In genomic region chr3R:31709142-31709541, dm6 we compare ENCODE assay signal across 1 fruit fly cellular context.
TF ChIP-seq lines count a peak whose summit lies in the region.

No protein-coding gene starts in this region.

TF ChIP-seq in whole organism, embryonic, 481 proteins besides CTCF, POLR2A, EP300 and RAD21 (continued from another document and continues in another):
- TF ChIP-seq CG7987 (GFP tag; optimal IDR thresholded peaks at IDR 0.05; lab: Kevin White, UChicago): no peak
- no peak for TF ChIP-seq insv (GFP tag; optimal IDR thresholded peaks at IDR 0.05; lab: Kevin White, UChicago)
- peak; percentile 19 for TF ChIP-seq ind (GFP tag; optimal IDR thresholded peaks at IDR 0.05; lab: Kevin White, UChicago)
- no peak for TF ChIP-seq her (GFP tag; optimal IDR thresholded peaks at IDR 0.05; lab: Kevin White, UChicago)
- TF ChIP-seq fru (optimal IDR thresholded peaks at IDR 0.05; lab: Kevin White, UChicago): no peak
- peak; percentile 22 for TF ChIP-seq ftz-f1 (GFP tag; optimal IDR thresholded peaks at IDR 0.05; lab: Kevin White, UChicago)
- TF ChIP-seq Lim3 (GFP tag; IDR thresholded peaks at IDR 0.05; lab: Robert Waterston, UW): no peak
- no peak for TF ChIP-seq Xbp1 (GFP tag; optimal IDR thresholded peaks at IDR 0.05; lab: Kevin White, UChicago)
- TF ChIP-seq fd96Cb (tag; optimal IDR thresholded peaks at IDR 0.05; lab: Kevin White, UChicago): peak; percentile 9
- no peak for TF ChIP-seq Adf1 (GFP tag; IDR thresholded peaks at IDR 0.05; lab: Robert Waterston, UW)
- peak; percentile 58 for TF ChIP-seq CG17359 (tag; optimal IDR thresholded peaks at IDR 0.05; lab: Kevin White, UChicago)
- TF ChIP-seq CG10267 (tag; optimal IDR thresholded peaks at IDR 0.05; lab: Kevin White, UChicago): no peak
- TF ChIP-seq CG10979 (tag; optimal IDR thresholded peaks at IDR 0.05; lab: Kevin White, UChicago): peak; percentile 5
- TF ChIP-seq B-H1 (GFP tag; IDR thresholded peaks at IDR 0.05; lab: Robert Waterston, UW): peak; percentile 15; the same call in 1 of the 3 replicates
- TF ChIP-seq Scr (GFP tag; IDR thresholded peaks at IDR 0.05; lab: Robert Waterston, UW; ENCODE audit: partially characterized antibody): no peak
- TF ChIP-seq CrebB (tag; optimal IDR thresholded peaks at IDR 0.05; lab: Kevin White, UChicago): no peak
- TF ChIP-seq Xrp1 (GFP tag; IDR thresholded peaks at IDR 0.05; lab: Robert Waterston, UW): peak; percentile 38; the same call in 1 of the 2 replicates
- TF ChIP-seq Oaz (GFP tag; IDR thresholded peaks at IDR 0.05; lab: Robert Waterston, UW): no peak
- TF ChIP-seq CG8089 (GFP tag; optimal IDR thresholded peaks at IDR 0.05; lab: Kevin White, UChicago): no peak
- TF ChIP-seq CG33557 (GFP tag; optimal IDR thresholded peaks at IDR 0.05; lab: Kevin White, UChicago): no peak
- TF ChIP-seq CG13296 (GFP tag; optimal IDR thresholded peaks at IDR 0.05; lab: Kevin White, UChicago): peak; percentile 28
- TF ChIP-seq prd (optimal IDR thresholded peaks at IDR 0.05; lab: Kevin White, UChicago): no peak
- peak; percentile 51; the same call in 2 of the 3 replicates for TF ChIP-seq prd (GFP tag; IDR thresholded peaks at IDR 0.05; lab: Robert Waterston, UW)
- TF ChIP-seq CG6654 (GFP tag; optimal IDR thresholded peaks at IDR 0.05; lab: Kevin White, UChicago): no peak
- TF ChIP-seq CG32772 (GFP tag; IDR thresholded peaks at IDR 0.05; lab: Robert Waterston, UW): peak; percentile 38; the same call in 1 of the 2 replicates
- TF ChIP-seq CG14667 (GFP tag; IDR thresholded peaks at IDR 0.05; lab: Robert Waterston, UW): 0 out of 2 replicates have a peak, but pooled peaks have one; percentile 6
- peak; percentile 23 for TF ChIP-seq CG13424 (tag; optimal IDR thresholded peaks at IDR 0.05; lab: Kevin White, UChicago)
- TF ChIP-seq cato (GFP tag; optimal IDR thresholded peaks at IDR 0.05; lab: Kevin White, UChicago; ENCODE audit: borderline replicate concordance): no peak
- TF ChIP-seq Asciz (GFP tag; optimal IDR thresholded peaks at IDR 0.05; lab: Kevin White, UChicago): peak; percentile 27
- TF ChIP-seq Ets65A (GFP tag; lab: Kevin White, UChicago): peak; percentile 42
- no peak for TF ChIP-seq MTF-1 (GFP tag; optimal IDR thresholded peaks at IDR 0.05; lab: Kevin White, UChicago; ENCODE audit: borderline replicate concordance)
- TF ChIP-seq Drgx (GFP tag; IDR thresholded peaks at IDR 0.05; lab: Robert Waterston, UW): peak; percentile 90
- TF ChIP-seq Abd-B (GFP tag; optimal IDR thresholded peaks at IDR 0.05; lab: Kevin White, UChicago): no peak
- no peak for TF ChIP-seq CG34224 (GFP tag; IDR thresholded peaks at IDR 0.05; lab: Robert Waterston, UW; ENCODE audit: partially characterized antibody)
- no peak for TF ChIP-seq odd (GFP tag; optimal IDR thresholded peaks at IDR 0.05; lab: Kevin White, UChicago)
- no peak for TF ChIP-seq eve (GFP tag; optimal IDR thresholded peaks at IDR 0.05; lab: Kevin White, UChicago)
- no peak for TF ChIP-seq shn (GFP tag; optimal IDR thresholded peaks at IDR 0.05; lab: Kevin White, UChicago)
- TF ChIP-seq CG14014 (GFP tag; IDR thresholded peaks at IDR 0.05; lab: Robert Waterston, UW): no peak
- no peak for TF ChIP-seq Lhr (GFP tag; optimal IDR thresholded peaks at IDR 0.05; lab: Kevin White, UChicago)
- TF ChIP-seq dati (GFP tag; IDR thresholded peaks at IDR 0.05; lab: Robert Waterston, UW): no peak
- peak; percentile 53; the same call in 1 of the 2 replicates for TF ChIP-seq Rfx (GFP tag; IDR thresholded peaks at IDR 0.05; lab: Robert Waterston, UW)
- TF ChIP-seq vnd (GFP tag; IDR thresholded peaks at IDR 0.05; lab: Robert Waterston, UW; ENCODE audit: partially characterized antibody): no peak
- peak; percentile 33 for TF ChIP-seq CG18599 (GFP tag; optimal IDR thresholded peaks at IDR 0.05; lab: Kevin White, UChicago)
- TF ChIP-seq Mes4 (GFP tag; optimal IDR thresholded peaks at IDR 0.05; lab: Kevin White, UChicago): peak; percentile 12
- TF ChIP-seq CG10543 (GFP tag; optimal IDR thresholded peaks at IDR 0.05; lab: Kevin White, UChicago): peak; percentile 16
- no peak for TF ChIP-seq pho (GFP tag; optimal IDR thresholded peaks at IDR 0.05; lab: Kevin White, UChicago)
- TF ChIP-seq Ptx1 (GFP tag; IDR thresholded peaks at IDR 0.05; lab: Robert Waterston, UW): peak; percentile 68
- no peak for TF ChIP-seq CG15073 (GFP tag; optimal IDR thresholded peaks at IDR 0.05; lab: Kevin White, UChicago)
- no peak for TF ChIP-seq Ssrp (tag; optimal IDR thresholded peaks at IDR 0.05; lab: Kevin White, UChicago)
- no peak for TF ChIP-seq tll (GFP tag; optimal IDR thresholded peaks at IDR 0.05; lab: Kevin White, UChicago)
- TF ChIP-seq sna (GFP tag; IDR thresholded peaks at IDR 0.05; lab: Robert Waterston, UW; ENCODE audit: partially characterized antibody): no peak
- TF ChIP-seq Awh (GFP tag; IDR thresholded peaks at IDR 0.05; lab: Robert Waterston, UW): no peak
- no peak for TF ChIP-seq cas (GFP tag; IDR thresholded peaks at IDR 0.05; lab: Robert Waterston, UW)
- peak; percentile 18 for TF ChIP-seq Nf-YC (tag; optimal IDR thresholded peaks at IDR 0.05; lab: Kevin White, UChicago)
- TF ChIP-seq E2f2 (GFP tag; IDR thresholded peaks at IDR 0.05; lab: Robert Waterston, UW): no peak
- peak; percentile 6 for TF ChIP-seq Antp (GFP tag; optimal IDR thresholded peaks at IDR 0.05; lab: Kevin White, UChicago)
- TF ChIP-seq lmd (GFP tag; IDR thresholded peaks at IDR 0.05; lab: Robert Waterston, UW): peak; percentile 46; the same call in 1 of the 2 replicates
- no peak for TF ChIP-seq CG18619 (GFP tag; optimal IDR thresholded peaks at IDR 0.05; lab: Kevin White, UChicago)
- TF ChIP-seq CG7839 (tag; optimal IDR thresholded peaks at IDR 0.05; lab: Kevin White, UChicago): no peak
- TF ChIP-seq Hr78 (GFP tag; optimal IDR thresholded peaks at IDR 0.05; lab: Kevin White, UChicago): no peak
- TF ChIP-seq CG32767 (GFP tag; IDR thresholded peaks at IDR 0.05; lab: Robert Waterston, UW): no peak
- no peak for TF ChIP-seq stc (GFP tag; IDR thresholded peaks at IDR 0.05; lab: Robert Waterston, UW)
- peak; percentile 65; the same call in 1 of the 3 replicates for TF ChIP-seq ci (GFP tag; IDR thresholded peaks at IDR 0.05; lab: Robert Waterston, UW)
- TF ChIP-seq hb (GFP tag; IDR thresholded peaks at IDR 0.05; lab: Robert Waterston, UW; ENCODE audit: partially characterized antibody): no peak
- TF ChIP-seq bbx (GFP tag; IDR thresholded peaks at IDR 0.05; lab: Robert Waterston, UW; ENCODE audit: partially characterized antibody): no peak
- TF ChIP-seq Bteb2 (GFP tag; optimal IDR thresholded peaks at IDR 0.05; lab: Kevin White, UChicago): no peak
- no peak for TF ChIP-seq crp (GFP tag; optimal IDR thresholded peaks at IDR 0.05; lab: Kevin White, UChicago)
- TF ChIP-seq CG12071 (GFP tag; optimal IDR thresholded peaks at IDR 0.05; lab: Kevin White, UChicago): no peak
- TF ChIP-seq Hsf (GFP tag; optimal IDR thresholded peaks at IDR 0.05; lab: Kevin White, UChicago): no peak
- TF ChIP-seq lbe (GFP tag; optimal IDR thresholded peaks at IDR 0.05; lab: Kevin White, UChicago): no peak
- no peak for TF ChIP-seq CG7786 (GFP tag; optimal IDR thresholded peaks at IDR 0.05; lab: Kevin White, UChicago)
- TF ChIP-seq Trl (optimal IDR thresholded peaks at IDR 0.05; lab: Kevin White, UChicago): no peak
- TF ChIP-seq Trl (GFP tag; optimal IDR thresholded peaks at IDR 0.05; lab: Kevin White, UChicago): no peak
- no peak for TF ChIP-seq CG11560 (tag; IDR thresholded peaks at IDR 0.05; lab: Robert Waterston, UW)
- TF ChIP-seq Ada2b (GFP tag; IDR thresholded peaks at IDR 0.05; lab: Robert Waterston, UW): peak; percentile 59
- TF ChIP-seq CG2678 (tag; optimal IDR thresholded peaks at IDR 0.05; lab: Kevin White, UChicago): peak; percentile 37
- TF ChIP-seq CG1603 (tag; optimal IDR thresholded peaks at IDR 0.05; lab: Kevin White, UChicago): peak; percentile 42
- TF ChIP-seq CkIIα-i1 (GFP tag; IDR thresholded peaks at IDR 0.05; lab: Robert Waterston, UW): no peak
- TF ChIP-seq Max (GFP tag; optimal IDR thresholded peaks at IDR 0.05; lab: Kevin White, UChicago): no peak
- TF ChIP-seq sens (GFP tag; lab: Kevin White, UChicago): peak; percentile 84
- no peak for TF ChIP-seq dimm (GFP tag; IDR thresholded peaks at IDR 0.05; lab: Robert Waterston, UW)
- no peak for TF ChIP-seq gro (GFP tag; optimal IDR thresholded peaks at IDR 0.05; lab: Kevin White, UChicago)
- no peak for TF ChIP-seq GATAe (GFP tag; conservative IDR thresholded peaks at IDR 0.05; lab: Robert Waterston, UW)
- no peak for TF ChIP-seq CG1233 (GFP tag; optimal IDR thresholded peaks at IDR 0.05; lab: Kevin White, UChicago)
- TF ChIP-seq wdn (GFP tag; IDR thresholded peaks at IDR 0.05; lab: Robert Waterston, UW): no peak
- no peak for TF ChIP-seq CG18011 (GFP tag; optimal IDR thresholded peaks at IDR 0.05; lab: Kevin White, UChicago)
- no peak for TF ChIP-seq unpg (GFP tag; optimal IDR thresholded peaks at IDR 0.05; lab: Kevin White, UChicago)
- TF ChIP-seq CG17829 (tag; optimal IDR thresholded peaks at IDR 0.05; lab: Kevin White, UChicago): no peak
- peak; percentile 10 for TF ChIP-seq grau (tag; optimal IDR thresholded peaks at IDR 0.05; lab: Kevin White, UChicago)
- TF ChIP-seq pfk (GFP tag; optimal IDR thresholded peaks at IDR 0.05; lab: Kevin White, UChicago): no peak
- TF ChIP-seq HmgZ (tag; optimal IDR thresholded peaks at IDR 0.05; lab: Kevin White, UChicago): no peak
- TF ChIP-seq gt (GFP tag; IDR thresholded peaks at IDR 0.05; lab: Robert Waterston, UW): no peak
- no peak for TF ChIP-seq Hr39 (optimal IDR thresholded peaks at IDR 0.05; lab: Kevin White, UChicago)
- no peak for TF ChIP-seq Nf-YA (GFP tag; IDR thresholded peaks at IDR 0.05; lab: Robert Waterston, UW)
- no peak for TF ChIP-seq CG3995 (GFP tag; optimal IDR thresholded peaks at IDR 0.05; lab: Kevin White, UChicago)
- TF ChIP-seq Taf1 (GFP tag; IDR thresholded peaks at IDR 0.05; lab: Robert Waterston, UW): 0 out of 2 replicates have a peak, but pooled peaks have one; percentile 29
- TF ChIP-seq da (GFP tag; optimal IDR thresholded peaks at IDR 0.05; lab: Kevin White, UChicago): no peak
- no peak for TF ChIP-seq CG10959 (GFP tag; IDR thresholded peaks at IDR 0.05; lab: Robert Waterston, UW)
- TF ChIP-seq CG12104 (GFP tag; optimal IDR thresholded peaks at IDR 0.05; lab: Kevin White, UChicago): no peak
- no peak for TF ChIP-seq Gsc (GFP tag; IDR thresholded peaks at IDR 0.05; lab: Robert Waterston, UW)
- TF ChIP-seq CG17186 (GFP tag; optimal IDR thresholded peaks at IDR 0.05; lab: Kevin White, UChicago): no peak
- TF ChIP-seq ken (GFP tag; IDR thresholded peaks at IDR 0.05; lab: Robert Waterston, UW): no peak
- TF ChIP-seq salm (tag; optimal IDR thresholded peaks at IDR 0.05; lab: Kevin White, UChicago): no peak
- no peak for TF ChIP-seq CG2875 (GFP tag; optimal IDR thresholded peaks at IDR 0.05; lab: Kevin White, UChicago)
- no peak for TF ChIP-seq jumu (GFP tag; optimal IDR thresholded peaks at IDR 0.05; lab: Kevin White, UChicago)
- peak in 1 of 2 experiments; percentile 27 for TF ChIP-seq dpn (GFP tag; optimal IDR thresholded peaks at IDR 0.05; lab: Kevin White, UChicago)
- TF ChIP-seq ATbp (GFP tag; optimal IDR thresholded peaks at IDR 0.05; lab: Kevin White, UChicago): peak; percentile 1
- peak; percentile 20; the same call in 1 of the 2 replicates for TF ChIP-seq NFAT (GFP tag; IDR thresholded peaks at IDR 0.05; lab: Robert Waterston, UW)
- no peak for TF ChIP-seq CG17385 (GFP tag; optimal IDR thresholded peaks at IDR 0.05; lab: Kevin White, UChicago)
- no peak for TF ChIP-seq Hey (tag; optimal IDR thresholded peaks at IDR 0.05; lab: Kevin White, UChicago)
- TF ChIP-seq toy (GFP tag; IDR thresholded peaks at IDR 0.05; lab: Robert Waterston, UW): no peak
- peak; percentile 9; the same call in 1 of the 3 replicates for TF ChIP-seq CG6175 (GFP tag; IDR thresholded peaks at IDR 0.05; lab: Robert Waterston, UW)
- TF ChIP-seq kay (GFP tag; optimal IDR thresholded peaks at IDR 0.05; lab: Kevin White, UChicago): no peak
- TF ChIP-seq H15 (GFP tag; IDR thresholded peaks at IDR 0.05; lab: Robert Waterston, UW): peak; percentile 55; the same call in 1 of the 3 replicates
- 0 out of 3 replicates have a peak, but pooled peaks have one; percentile 20 for TF ChIP-seq Optix (GFP tag; IDR thresholded peaks at IDR 0.05; lab: Robert Waterston, UW)
- 0 out of 2 replicates have a peak, but pooled peaks have one; percentile 19 for TF ChIP-seq CG7372 (GFP tag; IDR thresholded peaks at IDR 0.05; lab: Robert Waterston, UW)
- no peak for TF ChIP-seq CG2202 (tag; optimal IDR thresholded peaks at IDR 0.05; lab: Kevin White, UChicago)
- peak; percentile 37 for TF ChIP-seq Blimp-1 (GFP tag; optimal IDR thresholded peaks at IDR 0.05; lab: Kevin White, UChicago)
- no peak for TF ChIP-seq pum (GFP tag; optimal IDR thresholded peaks at IDR 0.05; lab: Kevin White, UChicago)
- peak; percentile 16 for TF ChIP-seq Fer3 (tag; optimal IDR thresholded peaks at IDR 0.05; lab: Kevin White, UChicago)
- no peak for TF ChIP-seq hth (optimal IDR thresholded peaks at IDR 0.05; lab: Kevin White, UChicago)
- no peak for TF ChIP-seq CG13894 (tag; optimal IDR thresholded peaks at IDR 0.05; lab: Kevin White, UChicago)
- no peak for TF ChIP-seq chn (GFP tag; optimal IDR thresholded peaks at IDR 0.05; lab: Kevin White, UChicago)
- TF ChIP-seq CG3726 (GFP tag; IDR thresholded peaks at IDR 0.05; lab: Robert Waterston, UW): 0 out of 3 replicates have a peak, but pooled peaks have one; percentile 41
- no peak for TF ChIP-seq Dek (tag; optimal IDR thresholded peaks at IDR 0.05; lab: Kevin White, UChicago)
- no peak for TF ChIP-seq chm (GFP tag; IDR thresholded peaks at IDR 0.05; lab: Robert Waterston, UW)
- TF ChIP-seq Atf3 (GFP tag; optimal IDR thresholded peaks at IDR 0.05; lab: Kevin White, UChicago): no peak
- TF ChIP-seq bcd (GFP tag; optimal IDR thresholded peaks at IDR 0.05; lab: Kevin White, UChicago): peak; percentile 31
- peak; percentile 30 for TF ChIP-seq Meics (GFP tag; optimal IDR thresholded peaks at IDR 0.05; lab: Kevin White, UChicago)
- TF ChIP-seq sens-2 (GFP tag; IDR thresholded peaks at IDR 0.05; lab: Robert Waterston, UW): no peak
- TF ChIP-seq ash1 (GFP tag; optimal IDR thresholded peaks at IDR 0.05; lab: Kevin White, UChicago): no peak
- no peak for TF ChIP-seq ara (GFP tag; IDR thresholded peaks at IDR 0.05; lab: Robert Waterston, UW)
- TF ChIP-seq CG10366 (GFP tag; IDR thresholded peaks at IDR 0.05; lab: Robert Waterston, UW): peak; percentile 54
- no peak for TF ChIP-seq az2 (GFP tag; optimal IDR thresholded peaks at IDR 0.05; lab: Kevin White, UChicago)
- TF ChIP-seq ham (GFP tag; IDR thresholded peaks at IDR 0.05; lab: Robert Waterston, UW): no peak
- peak; percentile 62; the same call in 1 of the 2 replicates for TF ChIP-seq ttk (GFP tag; IDR thresholded peaks at IDR 0.05; lab: Robert Waterston, UW)
